Fruit fly (Drosophila melanogaster) whole organism, embryonic: ENCODE results near the gene Scgbeta.

ENCODE experiments used
- Abd-B ChIP-seq: fragments of 200-800 bp; sonication (Bioruptor generic); optimal IDR thresholded peaks from 2 replicates; lab custom pipeline; 2018; ENCODE audit warnings: missing biosample characterization, mild to moderate bottlenecking, missing genetic modification characterization, moderate library complexity
- Antp ChIP-seq: fragments of 200-800 bp; sonication (Bioruptor generic); optimal IDR thresholded peaks from 3 replicates; lab custom pipeline; 2016; ENCODE audit warnings: missing biosample characterization, missing genetic modification characterization
- Asciz ChIP-seq: fragments of 200-800 bp; sonication (Bioruptor generic); optimal IDR thresholded peaks from 2 replicates; lab custom pipeline; 2017; ENCODE audit warnings: missing biosample characterization, mild to moderate bottlenecking, missing genetic modification characterization, missing genetic modification reagents
- B-H2 ChIP-seq: fragments of 200-800 bp; sonication (Bioruptor generic); optimal IDR thresholded peaks from 2 replicates; lab custom pipeline; 2018; ENCODE audit warnings: missing biosample characterization, mild to moderate bottlenecking, missing genetic modification characterization
- BtbVII ChIP-seq: fragments of 200-800 bp; sonication (Bioruptor generic); optimal IDR thresholded peaks from 3 replicates; lab custom pipeline; 2017; ENCODE audit warnings: missing biosample characterization, mild to moderate bottlenecking, missing genetic modification characterization
- Bteb2 ChIP-seq: fragments of 200-800 bp; sonication (Bioruptor generic); optimal IDR thresholded peaks from 2 replicates; lab custom pipeline; 2016; ENCODE audit warnings: missing biosample characterization, missing genetic modification characterization
- CG10147 ChIP-seq: fragments of 200-800 bp; sonication (Bioruptor generic); optimal IDR thresholded peaks from 2 replicates; lab custom pipeline; 2019; ENCODE audit warnings: missing biosample characterization, mild to moderate bottlenecking, missing genetic modification characterization, moderate library complexity
- CG10209 ChIP-seq: fragments of 200-800 bp; sonication (Bioruptor generic); optimal IDR thresholded peaks from 3 replicates; lab custom pipeline; 2017; ENCODE audit warnings: missing biosample characterization, mild to moderate bottlenecking, missing genetic modification characterization, missing genetic modification reagents
- CG10321 ChIP-seq: fragments of 200-800 bp; sonication (Bioruptor generic); IDR thresholded peaks from 2 replicates; pipeline ENCODE4 v1.3.6; 2022; ENCODE audit warnings: missing biosample characterization, missing genetic modification characterization
- CG10565 ChIP-seq: fragments of 200-800 bp; sonication (Bioruptor generic); optimal IDR thresholded peaks from 3 replicates; lab custom pipeline; 2016; ENCODE audit warnings: missing biosample characterization, mild to moderate bottlenecking, missing genetic modification characterization
- CG11456 ChIP-seq: fragments of 200-800 bp; sonication (Bioruptor generic); IDR thresholded peaks from 3 replicates; pipeline ENCODE4 v1.3.6; 2022; ENCODE audit warnings: missing biosample characterization, missing genetic modification characterization
- CG12071 ChIP-seq: fragments of 200-800 bp; sonication (Bioruptor generic); optimal IDR thresholded peaks from 3 replicates; lab custom pipeline; 2018; ENCODE audit warnings: missing biosample characterization, mild to moderate bottlenecking, missing genetic modification characterization
- CG1233 ChIP-seq: fragments of 200-800 bp; sonication (Bioruptor generic); optimal IDR thresholded peaks from 4 replicates; lab custom pipeline; 2018; ENCODE audit warnings: missing biosample characterization, mild to moderate bottlenecking, missing genetic modification characterization
- CG14441 ChIP-seq: fragments of 200-800 bp; sonication (Bioruptor generic); IDR thresholded peaks from 2 replicates; pipeline ENCODE4 v1.3.6; 2022; ENCODE audit warnings: missing biosample characterization, missing genetic modification characterization
- CG15601 ChIP-seq: fragments of 200-800 bp; sonication (Bioruptor generic); optimal IDR thresholded peaks from 3 replicates; lab custom pipeline; 2019; ENCODE audit warnings: missing biosample characterization, mild to moderate bottlenecking, missing genetic modification characterization, moderate library complexity
- CG17186 ChIP-seq: fragments of 200-800 bp; sonication (Bioruptor generic); optimal IDR thresholded peaks from 3 replicates; lab custom pipeline; 2017; ENCODE audit warnings: missing biosample characterization, missing genetic modification reagents, missing genetic modification characterization
- CG18262 ChIP-seq: fragments of 200-800 bp; optimal IDR thresholded peaks from 3 replicates; lab custom pipeline; 2019; ENCODE audit warnings: missing biosample characterization, mild to moderate bottlenecking, missing genetic modification characterization, moderate library complexity
- CG2120 ChIP-seq: fragments of 200-800 bp; sonication (Bioruptor generic); optimal IDR thresholded peaks from 3 replicates; lab custom pipeline; 2016; ENCODE audit warnings: missing biosample characterization, missing genetic modification characterization
- CG2875 ChIP-seq: fragments of 200-800 bp; sonication (Bioruptor generic); optimal IDR thresholded peaks from 2 replicates; lab custom pipeline; 2017; ENCODE audit warnings: missing biosample characterization, mild to moderate bottlenecking, missing genetic modification characterization, missing genetic modification reagents
- CG2889 ChIP-seq: fragments of 200-800 bp; sonication (Bioruptor generic); IDR thresholded peaks from 3 replicates; pipeline ENCODE4 v1.3.6; 2022; ENCODE audit warnings: missing biosample characterization, missing genetic modification characterization
- CG34422 ChIP-seq: fragments of 200-800 bp; sonication (Bioruptor generic); IDR thresholded peaks from 3 replicates; pipeline ENCODE4 v1.3.6; 2022; ENCODE audit warnings: missing biosample characterization, missing genetic modification characterization
- CG4360 ChIP-seq: fragments of 200-800 bp; sonication (Bioruptor generic); IDR thresholded peaks from 2 replicates; pipeline ENCODE4 v1.3.6; 2022; ENCODE audit warnings: missing biosample characterization, missing genetic modification characterization
- CG5953 ChIP-seq: fragments of 200-800 bp; sonication (Bioruptor generic); IDR thresholded peaks from 2 replicates; pipeline ENCODE4 v1.3.6; 2022; ENCODE audit warnings: missing biosample characterization, missing genetic modification characterization
- CG6765 ChIP-seq: fragments of 200-800 bp; sonication (Bioruptor generic); optimal IDR thresholded peaks from 3 replicates; lab custom pipeline; 2017; ENCODE audit warnings: missing biosample characterization, mild to moderate bottlenecking, missing genetic modification characterization
- CG7372 ChIP-seq: fragments of 200-800 bp; sonication (Bioruptor generic); IDR thresholded peaks from 2 replicates; pipeline ENCODE4 v1.3.6; 2022; ENCODE audit warnings: missing biosample characterization, missing genetic modification characterization
- CG8290 ChIP-seq, 3 experiments: fragments of 200-800 bp; sonication (Bioruptor generic); optimal IDR thresholded peaks; 2 replicates each; lab custom pipeline; 2016 to 2019; ENCODE audit warnings: missing biosample characterization in 3 of 3, missing genetic modification characterization in 3 of 3, mild to moderate bottlenecking in 2 of 3, moderate library complexity in 1 of 3
- CG8765 ChIP-seq: fragments of 200-800 bp; sonication (Bioruptor generic); IDR thresholded peaks from 2 replicates; pipeline ENCODE4 v1.3.6; 2022; ENCODE audit warnings: missing biosample characterization, missing genetic modification characterization
- Dref ChIP-seq: fragments of 200-800 bp; sonication (Bioruptor generic); IDR thresholded peaks from 2 replicates; pipeline ENCODE4 v1.3.6; 2022; ENCODE audit warnings: missing biosample characterization, missing genetic modification characterization
- Gug ChIP-seq: fragments of 200-800 bp; sonication (Bioruptor generic); IDR thresholded peaks from 4 replicates; pipeline ENCODE4 v1.3.6; 2022; ENCODE audit warnings: missing biosample characterization, missing genetic modification characterization
- Myb ChIP-seq: fragments of 200-800 bp; sonication (Bioruptor generic); optimal IDR thresholded peaks from 2 replicates; lab custom pipeline; 2016; ENCODE audit warnings: missing biosample characterization, missing genetic modification characterization
- Nf-YB ChIP-seq: fragments of 200-800 bp; sonication (Bioruptor generic); optimal IDR thresholded peaks from 3 replicates; lab custom pipeline; 2019; ENCODE audit warnings: missing biosample characterization, mild to moderate bottlenecking, missing genetic modification characterization, moderate library complexity
- Poxn ChIP-seq: fragments of 200-800 bp; sonication (Bioruptor generic); IDR thresholded peaks from 2 replicates; pipeline ENCODE4 v1.3.6; 2022; ENCODE audit warnings: missing biosample characterization, missing genetic modification characterization
- Ptx1 ChIP-seq: fragments of 200-800 bp; sonication (Bioruptor generic); IDR thresholded peaks from 2 replicates; pipeline ENCODE4 v1.3.6; 2022; ENCODE audit warnings: missing biosample characterization, missing genetic modification characterization
- Tbp ChIP-seq: fragments of >200 bp; optimal IDR thresholded peaks from 2 replicates; lab custom pipeline; 2018; ENCODE audit warnings: missing biosample characterization, missing genetic modification characterization
- dm ChIP-seq: fragments of 200-800 bp; sonication (Bioruptor generic); optimal IDR thresholded peaks from 3 replicates; lab custom pipeline; 2016; ENCODE audit warnings: missing biosample characterization, missing genetic modification characterization
- en ChIP-seq: fragments of 200-800 bp; sonication (Bioruptor generic); optimal IDR thresholded peaks from 2 replicates; lab custom pipeline; 2016; ENCODE audit warnings: missing biosample characterization, missing genetic modification characterization
- gro ChIP-seq: fragments of 200-800 bp; sonication (Bioruptor generic); optimal IDR thresholded peaks from 2 replicates; lab custom pipeline; 2016; ENCODE audit warnings: missing biosample characterization, missing genetic modification characterization
- her ChIP-seq: fragments of 200-800 bp; sonication (Bioruptor generic); optimal IDR thresholded peaks from 2 replicates; lab custom pipeline; 2016; ENCODE audit warnings: missing biosample characterization, missing genetic modification characterization
- lbe ChIP-seq: fragments of 200-800 bp; sonication (Bioruptor generic); optimal IDR thresholded peaks from 2 replicates; lab custom pipeline; 2016; ENCODE audit warnings: missing biosample characterization, mild to moderate bottlenecking, missing genetic modification characterization
- mld ChIP-seq: fragments of 200-800 bp; sonication (Bioruptor generic); IDR thresholded peaks from 3 replicates; pipeline ENCODE4 v1.3.6; 2022; ENCODE audit warnings: missing biosample characterization, missing genetic modification characterization; ENCODE audit not compliant: partially characterized antibody
- onecut ChIP-seq: fragments of 200-800 bp; sonication (Bioruptor generic); IDR thresholded peaks from 2 replicates; pipeline ENCODE4 v1.3.6; 2022; ENCODE audit warnings: missing biosample characterization, missing genetic modification characterization
- otp ChIP-seq: fragments of 200-800 bp; sonication (Bioruptor generic); IDR thresholded peaks from 3 replicates; pipeline ENCODE4, ENCODE4 v1.3.6; 2022; ENCODE audit warnings: missing biosample characterization, missing genetic modification characterization
- pb ChIP-seq: fragments of 200-800 bp; sonication (Bioruptor generic); optimal IDR thresholded peaks from 3 replicates; lab custom pipeline; 2016; ENCODE audit warnings: missing biosample characterization, missing genetic modification characterization
- pho ChIP-seq: fragments of 200-800 bp; sonication (Bioruptor generic); optimal IDR thresholded peaks from 2 replicates; lab custom pipeline; 2016; ENCODE audit warnings: missing biosample characterization, missing genetic modification characterization
- pita ChIP-seq: fragments of 200-800 bp; sonication (Bioruptor generic); optimal IDR thresholded peaks from 2 replicates; lab custom pipeline; 2017; ENCODE audit warnings: missing biosample characterization, mild to moderate bottlenecking, missing genetic modification characterization
- sc ChIP-seq, 3 experiments: fragments of >200 bp in 2 of 3; fragments of 200-800 bp in 1 of 3; sonication (Bioruptor generic) in 1 of 3; optimal IDR thresholded peaks; 2 replicates in 2 of 3; 3 replicates in 1 of 3; lab custom pipeline; 2017; ENCODE audit warnings: mild to moderate bottlenecking in 1 of 3, missing biosample characterization in 1 of 3, missing genetic modification characterization in 1 of 3, missing genetic modification reagents in 1 of 3
- sens ChIP-seq: fragments of 200-800 bp; sonication (Bioruptor generic); peaks from one replicate; lab custom pipeline; 2016; ENCODE audit warnings: missing biosample characterization, missing genetic modification characterization
- slou ChIP-seq: fragments of 200-800 bp; sonication (Bioruptor generic); optimal IDR thresholded peaks from 3 replicates; lab custom pipeline; 2016; ENCODE audit warnings: missing biosample characterization, missing genetic modification characterization
- so ChIP-seq: fragments of 200-800 bp; sonication (Bioruptor generic); IDR thresholded peaks from 3 replicates; pipeline ENCODE4 v1.3.6; 2022; ENCODE audit warnings: missing biosample characterization, missing genetic modification characterization
- toy ChIP-seq: fragments of 200-800 bp; sonication (Bioruptor generic); IDR thresholded peaks from 2 replicates; pipeline ENCODE4 v1.3.6; 2022; ENCODE audit warnings: missing biosample characterization, missing genetic modification characterization
- zen2 ChIP-seq: fragments of 200-800 bp; sonication (Bioruptor generic); IDR thresholded peaks from 3 replicates; pipeline ENCODE4 v1.3.6; 2022; ENCODE audit warnings: missing biosample characterization, missing genetic modification characterization; ENCODE audit not compliant: partially characterized antibody
- zf30C ChIP-seq: fragments of 200-800 bp; sonication (Bioruptor generic); optimal IDR thresholded peaks from 3 replicates; lab custom pipeline; 2018; ENCODE audit warnings: missing biosample characterization, mild to moderate bottlenecking, missing genetic modification characterization

The Scgbeta gene

dm6 chr3R:12431030-12431489 lies 8.8 kb upstream of the Scgbeta start, which contains the start of gene Prosalpha2 (continued):
- TF ChIP-seq CG11456 (no peak), pita (no peak), sc (optimal IDR thresholded peaks at IDR 0.05; lab: Kevin White, UChicago) (no peak), sc (GFP tag; optimal IDR thresholded peaks at IDR 0.05; lab: Kevin White, UChicago) (no peak), Bteb2 (GFP tag; lab: Kevin White, UChicago) (no peak), CG10209 (GFP tag; lab: Kevin White, UChicago) (no peak), so (GFP tag; lab: Robert Waterston, UW) (no peak), otp (no peak), Poxn (GFP tag; lab: Robert Waterston, UW) (no peak), zen2 (no peak), CG2120 (GFP tag; lab: Kevin White, UChicago) (peak; percentile 52), CG1233 (GFP tag; lab: Kevin White, UChicago) (no peak), CG10147 (peak; percentile 11), CG8290 (GFP tag; optimal IDR thresholded peaks at IDR 0.05; lab: Kevin White, UChicago) (peak; percentile 9), CG8290 (tag; optimal IDR thresholded peaks at IDR 0.05; lab: Kevin White, UChicago) (no peak), sens (GFP tag; lab: Kevin White, UChicago) (peak; percentile 33), Antp (no peak), Gug (GFP tag; lab: Robert Waterston, UW) (no peak; the same call in 3 of the 4 replicates), CG14441 (no peak), zf30C (peak; percentile 19), Abd-B (GFP tag; lab: Kevin White, UChicago) (no peak), lbe (no peak), B-H2 (no peak), CG10321 (GFP tag; lab: Robert Waterston, UW) (no peak), CG8765 (GFP tag; lab: Robert Waterston, UW) (no peak), Dref (GFP tag; lab: Robert Waterston, UW) (peak; percentile 25; the same call in 1 of the 2 replicates), mld (no peak), BtbVII (GFP tag; lab: Kevin White, UChicago) (no peak), CG7372 (no peak), Myb (GFP tag; lab: Kevin White, UChicago) (peak; percentile 20), CG2889 (GFP tag; lab: Robert Waterston, UW) (no peak), Asciz (GFP tag; lab: Kevin White, UChicago) (no peak), CG17186 (GFP tag; lab: Kevin White, UChicago) (no peak), pho (GFP tag; lab: Kevin White, UChicago) (no peak), CG18262 (tag; lab: Kevin White, UChicago) (no peak), Nf-YB (GFP tag; lab: Kevin White, UChicago) (no peak), CG4360 (GFP tag; lab: Robert Waterston, UW) (no peak), CG15601 (tag; lab: Kevin White, UChicago) (no peak), slou (GFP tag; lab: Kevin White, UChicago) (no peak), en (GFP tag; lab: Kevin White, UChicago) (no peak), CG34422 (GFP tag; lab: Robert Waterston, UW) (no peak), onecut (GFP tag; lab: Robert Waterston, UW) (no peak), CG12071 (GFP tag; lab: Kevin White, UChicago) (no peak), Ptx1 (GFP tag; lab: Robert Waterston, UW) (peak; percentile 21; the same call in 1 of the 2 replicates), gro (GFP tag; lab: Kevin White, UChicago) (no peak), pb (no peak), Tbp (GFP tag; lab: Kevin White, UChicago) (no peak), CG5953 (GFP tag; lab: Robert Waterston, UW) (no peak), her (GFP tag; lab: Kevin White, UChicago) (no peak), dm (GFP tag; lab: Kevin White, UChicago) (no peak), CG10565 (GFP tag; lab: Kevin White, UChicago) (no peak), CG6765 (no peak), toy (GFP tag; lab: Robert Waterston, UW) (no peak), CG2875 (GFP tag; lab: Kevin White, UChicago) (no peak)
